Worm (Caenorhabditis elegans): ENCODE results near the gene T26E4.10.

T26E4.10 gene

ce11 chrV:15829907-15830306, 31.9 kb upstream of the T26E4.10 start, which contains the start of gene srbc-55:
srbc-55 (minus strand) TSS chrV:15830007.
- TF ChIP-seq mxl-1 (tag; optimal IDR thresholded peaks at IDR 0.05) (no peak), die-1 (tag; optimal IDR thresholded peaks at IDR 0.05) (no peak), sea-2 (GFP tag; IDR thresholded peaks at IDR 0.05) (no peak), mes-4 (tag; optimal IDR thresholded peaks at IDR 0.05) (no peak), K12H6.12 (tag; optimal IDR thresholded peaks at IDR 0.05) (no peak), rcor-1 (GFP tag; IDR thresholded peaks at IDR 0.05) (no peak)

- TF ChIP-seq nfya-1 (tag; optimal IDR thresholded peaks at IDR 0.05; ENCODE audit: borderline replicate concordance, insufficient read depth) (no peak), snpc-4 (GFP tag; optimal IDR thresholded peaks at IDR 0.05) (no peak), snpc-4 (tag; optimal IDR thresholded peaks at IDR 0.05) (no peak), lin-26 (GFP tag; IDR thresholded peaks at IDR 0.05) (no peak), dpff-1 (tag; optimal IDR thresholded peaks at IDR 0.05) (no peak), unc-62 (GFP tag; optimal IDR thresholded peaks at IDR 0.05) (no peak), F33H1.4 (GFP tag; IDR thresholded peaks at IDR 0.05) (no peak), D2030.7 (GFP tag; IDR thresholded peaks at IDR 0.05) (no peak), snpc-1.3 (tag; optimal IDR thresholded peaks at IDR 0.05; ENCODE audit: insufficient read depth) (no peak), C06A6.2 (GFP tag; conservative IDR thresholded peaks at IDR 0.05) (no peak), zim-3 (tag; optimal IDR thresholded peaks at IDR 0.05) (no peak), him-1 (tag; optimal IDR thresholded peaks at IDR 0.05) (no peak), ztf-6 (GFP tag; IDR thresholded peaks at IDR 0.05) (no peak)
Measured at ce11 chrV:15826110-15826509, 28.1 kb upstream of the T26E4.10 start, which contains the start of gene srbc-51. srbc-51 (plus strand) TSS chrV:15826410.

- TF ChIP-seq aptf-2 (GFP tag; conservative IDR thresholded peaks at IDR 0.05) (no peak), attf-6 (GFP tag; IDR thresholded peaks at IDR 0.05) (no peak), ztf-3 (GFP tag; optimal IDR thresholded peaks at IDR 0.05) (no peak), C17E4.6 (GFP tag; IDR thresholded peaks at IDR 0.05) (no peak), zfh-2 (GFP tag; conservative IDR thresholded peaks at IDR 0.05) (no peak), lin-54 (GFP tag; optimal IDR thresholded peaks at IDR 0.05) (no peak), ztf-28 (GFP tag; IDR thresholded peaks at IDR 0.05) (no peak)
Measured at ce11 chrV:15824866-15825265, 26.9 kb upstream of the T26E4.10 start, which contains the start of gene srbc-50. srbc-50 (minus strand) TSS chrV:15824966.

ce11 chrV:15821398-15821797, 23.4 kb upstream of the T26E4.10 start, which contains the start of gene srbc-49:
srbc-49 (plus strand) TSS chrV:15821698.
- no peak for TF ChIP-seq nfya-1 (tag; optimal IDR thresholded peaks at IDR 0.05; ENCODE audit: borderline replicate concordance, insufficient read depth)
- no peak for TF ChIP-seq nfya-2 (GFP tag; IDR thresholded peaks at IDR 0.05)
- no peak for TF ChIP-seq bed-2 (GFP tag; IDR thresholded peaks at IDR 0.05)
- no peak for TF ChIP-seq egl-44 (GFP tag; IDR thresholded peaks at IDR 0.05)
- TF ChIP-seq C17E4.6 (GFP tag; IDR thresholded peaks at IDR 0.05) = no peak
- TF ChIP-seq T26A5.8 (tag; optimal IDR thresholded peaks at IDR 0.05) = no peak
- no peak for TF ChIP-seq hlh-26 (GFP tag; conservative IDR thresholded peaks at IDR 0.05)
- TF ChIP-seq mes-4 (tag; optimal IDR thresholded peaks at IDR 0.05) = no peak
- no peak for TF ChIP-seq mel-28 (tag; optimal IDR thresholded peaks at IDR 0.05; ENCODE audit: borderline replicate concordance)
- no peak for TF ChIP-seq nhr-27 (tag; optimal IDR thresholded peaks at IDR 0.05)
- TF ChIP-seq aptf-3 (GFP tag; IDR thresholded peaks at IDR 0.05) = no peak
- no peak for TF ChIP-seq F57C9.4 (tag; optimal IDR thresholded peaks at IDR 0.05)
- TF ChIP-seq F33H1.4 (GFP tag; IDR thresholded peaks at IDR 0.05) = no peak
- no peak for TF ChIP-seq lin-35 (GFP tag; optimal IDR thresholded peaks at IDR 0.05)
